Fruit fly (Drosophila melanogaster): ENCODE data around the gene pns.

DNA sequence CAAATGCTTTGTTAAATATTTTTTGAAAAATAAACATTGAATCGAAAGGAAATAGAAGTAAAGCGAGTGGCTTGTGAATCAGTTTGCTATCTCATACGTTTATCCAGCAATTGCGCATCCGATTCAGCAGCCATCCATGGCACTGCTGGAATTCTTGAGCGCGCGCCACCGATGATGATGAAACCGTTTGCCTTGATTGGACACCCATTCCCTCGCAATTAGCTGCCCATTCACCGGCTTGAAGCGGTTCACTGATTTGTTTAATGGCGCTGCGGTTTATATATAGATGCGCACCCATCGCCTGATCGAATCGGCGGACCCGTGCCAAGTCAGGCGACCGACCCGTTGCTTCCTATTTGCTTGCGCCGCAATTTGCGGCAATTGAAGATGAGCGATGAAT, 16.3 kb downstream of the pns start, which contains the start of gene Pcyt2:
- TF ChIP-seq cnc (optimal IDR thresholded peaks at IDR 0.05) (no peak), CG11617 (GFP tag; optimal IDR thresholded peaks at IDR 0.05) (no peak), CG7045 (GFP tag; optimal IDR thresholded peaks at IDR 0.05) (no peak), CG33017 (tag; optimal IDR thresholded peaks at IDR 0.05) (no peak), Clk (GFP tag; optimal IDR thresholded peaks at IDR 0.05) (no peak), CG5204 (GFP tag; optimal IDR thresholded peaks at IDR 0.05) (no peak), ovo (GFP tag; optimal IDR thresholded peaks at IDR 0.05) (no peak), Mnt (GFP tag; optimal IDR thresholded peaks at IDR 0.05) (no peak), CG12768 (GFP tag; optimal IDR thresholded peaks at IDR 0.05) (no peak), CG7101 (tag; optimal IDR thresholded peaks at IDR 0.05) (no peak), kay (GFP tag; ENCODE audit: borderline replicate concordance) (no peak)

Measured in whole organism, adult.